Worm (Caenorhabditis elegans) whole organism, L2 larva: ENCODE results near the gene pde-12.
A peak's percentile ranks its signal among the peaks of the same experiment; 100 is the strongest.

Experiments
- C34F6.9 ChIP-seq: fragments of 150-350 bp; optimal IDR thresholded peaks from 2 replicates; lab custom pipeline; 2014; ENCODE audit warnings: missing biosample characterization, missing genetic modification characterization
- F13H6.1 ChIP-seq: sonication (generic microtip); optimal IDR thresholded peaks from 2 replicates; lab custom pipeline; 2016; ENCODE audit warnings: missing genetic modification characterization, missing compliant biosample characterization
- R02D3.7 ChIP-seq: fragments of 150-350 bp; optimal IDR thresholded peaks from 2 replicates; lab custom pipeline; 2014; ENCODE audit warnings: missing biosample characterization, missing genetic modification characterization
- Y55F3AM.14 ChIP-seq: fragments of 200-800 bp; sonication (Bioruptor generic); optimal IDR thresholded peaks from 2 replicates; lab custom pipeline; 2018; ENCODE audit warnings: mild to moderate bottlenecking, missing genetic modification characterization, missing compliant biosample characterization
- ZK546.5 ChIP-seq: sonication (generic microtip); optimal IDR thresholded peaks from 2 replicates; lab custom pipeline; 2017; ENCODE audit warnings: missing biosample characterization, missing genetic modification characterization
- alr-1 ChIP-seq: fragments of 150-350 bp; optimal IDR thresholded peaks from 2 replicates; lab custom pipeline; 2014; ENCODE audit warnings: missing biosample characterization, missing genetic modification characterization
- aly-2 ChIP-seq: fragments of 150-350 bp; optimal IDR thresholded peaks from 2 replicates; lab custom pipeline; 2014; ENCODE audit warnings: missing biosample characterization, missing genetic modification characterization
- ama-1 ChIP-seq: fragments of 150-350 bp; optimal IDR thresholded peaks from 2 replicates; lab custom pipeline; 2018; ENCODE audit warnings: inconsistent platforms
- blmp-1 ChIP-seq: sonication (generic microtip); optimal IDR thresholded peaks from 2 replicates; lab custom pipeline; 2017; ENCODE audit warnings: missing genetic modification characterization, mild to moderate bottlenecking, missing compliant biosample characterization, antibody characterized with exemption, moderate library complexity; ENCODE audit not compliant: insufficient read depth
- ceh-16 ChIP-seq: fragments of 150-350 bp; optimal IDR thresholded peaks from 2 replicates; lab custom pipeline; 2014; ENCODE audit warnings: missing biosample characterization, missing genetic modification characterization
- ceh-82 ChIP-seq: fragments of 150-350 bp; optimal IDR thresholded peaks from 2 replicates; lab custom pipeline; 2014; ENCODE audit warnings: missing biosample characterization, missing genetic modification characterization
- crh-2 ChIP-seq: sonication (generic microtip); optimal IDR thresholded peaks from 2 replicates; lab custom pipeline; 2017; ENCODE audit warnings: missing biosample characterization, missing genetic modification characterization
- dmd-4 ChIP-seq: sonication (generic microtip); optimal IDR thresholded peaks from 2 replicates; lab custom pipeline; 2017; ENCODE audit warnings: missing biosample characterization, missing genetic modification characterization
- egl-27 ChIP-seq: sonication (generic microtip); optimal IDR thresholded peaks from 3 replicates; lab custom pipeline; 2017; ENCODE audit warnings: missing biosample characterization, missing genetic modification reagents, missing genetic modification characterization
- elt-1 ChIP-seq: fragments of 150-350 bp; optimal IDR thresholded peaks from 2 replicates; lab custom pipeline; 2014; ENCODE audit warnings: missing biosample characterization, missing genetic modification characterization
- elt-3 ChIP-seq: sonication (generic microtip); optimal IDR thresholded peaks from 2 replicates; lab custom pipeline; 2017; ENCODE audit warnings: missing biosample characterization, missing genetic modification characterization
- fos-1 ChIP-seq: fragments of 150-350 bp; optimal IDR thresholded peaks from 2 replicates; lab custom pipeline; 2014; ENCODE audit warnings: missing biosample characterization, missing genetic modification characterization
- gmeb-1 ChIP-seq: fragments of 150-350 bp; optimal IDR thresholded peaks from 2 replicates; lab custom pipeline; 2014; ENCODE audit warnings: missing biosample characterization, missing genetic modification characterization
- lin-11 ChIP-seq: fragments of 150-350 bp; sonication (generic microtip); optimal IDR thresholded peaks from 2 replicates; lab custom pipeline; 2014; ENCODE audit warnings: missing biosample characterization, missing genetic modification characterization, inconsistent platforms, mixed read lengths
- lin-13 ChIP-seq: fragments of 150-350 bp; optimal IDR thresholded peaks from 2 replicates; lab custom pipeline; 2014; ENCODE audit warnings: missing biosample characterization, missing genetic modification reagents, missing genetic modification characterization
- lin-39 ChIP-seq: fragments of 150-350 bp; optimal IDR thresholded peaks from 2 replicates; lab custom pipeline; 2014; ENCODE audit warnings: missing biosample characterization, missing genetic modification reagents, missing genetic modification characterization
- lsy-2 ChIP-seq, 2 experiments: fragments of 150-350 bp in 1 of 2; sonication (generic microtip) in 1 of 2; optimal IDR thresholded peaks; 2 replicates each; lab custom pipeline; 2014 to 2017; ENCODE audit warnings: missing biosample characterization in 2 of 2, missing genetic modification characterization in 2 of 2
- mab-5 ChIP-seq: fragments of 150-350 bp; optimal IDR thresholded peaks from 2 replicates; lab custom pipeline; 2014; ENCODE audit warnings: missing biosample characterization, missing genetic modification characterization
- mbf-1 ChIP-seq: sonication (generic microtip); optimal IDR thresholded peaks from 2 replicates; lab custom pipeline; 2017; ENCODE audit warnings: missing biosample characterization, missing genetic modification characterization
- mdl-1 ChIP-seq, 2 experiments: fragments of 150-350 bp in 1 of 2; sonication (generic microtip) in 1 of 2; optimal IDR thresholded peaks; 2 replicates each; lab custom pipeline; 2017; ENCODE audit warnings: missing biosample characterization in 2 of 2, missing genetic modification characterization in 2 of 2
- nhr-10 ChIP-seq: sonication (generic microtip); optimal IDR thresholded peaks from 2 replicates; lab custom pipeline; 2017; ENCODE audit warnings: missing biosample characterization, missing genetic modification characterization
- nhr-11 ChIP-seq: fragments of 150-350 bp; optimal IDR thresholded peaks from 2 replicates; lab custom pipeline; 2014; ENCODE audit warnings: missing biosample characterization, missing genetic modification characterization
- nhr-12 ChIP-seq: fragments of 150-350 bp; optimal IDR thresholded peaks from 2 replicates; lab custom pipeline; 2014; ENCODE audit warnings: missing biosample characterization, missing genetic modification characterization
- nhr-129 ChIP-seq: fragments of 150-350 bp; optimal IDR thresholded peaks from 2 replicates; lab custom pipeline; 2014; ENCODE audit warnings: missing biosample characterization, missing genetic modification characterization
- nhr-21 ChIP-seq: fragments of 150-350 bp; optimal IDR thresholded peaks from 2 replicates; lab custom pipeline; 2014; ENCODE audit warnings: missing biosample characterization, missing genetic modification characterization
- nhr-23 ChIP-seq: fragments of 150-350 bp; optimal IDR thresholded peaks from 2 replicates; lab custom pipeline; 2014; ENCODE audit warnings: missing biosample characterization, missing genetic modification reagents, missing genetic modification characterization
- nhr-237 ChIP-seq: fragments of 150-350 bp; optimal IDR thresholded peaks from 2 replicates; lab custom pipeline; 2014; ENCODE audit warnings: missing biosample characterization, missing genetic modification characterization
- nhr-25 ChIP-seq: fragments of 150-350 bp; sonication (generic microtip); optimal IDR thresholded peaks from 3 replicates; lab custom pipeline; 2014; ENCODE audit warnings: missing biosample characterization, missing genetic modification characterization
- nhr-6 ChIP-seq: fragments of 150-350 bp; optimal IDR thresholded peaks from 2 replicates; lab custom pipeline; 2014; ENCODE audit warnings: missing biosample characterization, missing genetic modification characterization
- nhr-77 ChIP-seq: fragments of 150-350 bp; optimal IDR thresholded peaks from 2 replicates; lab custom pipeline; 2014; ENCODE audit warnings: missing biosample characterization, missing genetic modification characterization
- peb-1 ChIP-seq: fragments of 150-350 bp; optimal IDR thresholded peaks from 2 replicates; lab custom pipeline; 2014; ENCODE audit warnings: missing biosample characterization, missing genetic modification characterization
- sem-4 ChIP-seq: fragments of 150-350 bp; optimal IDR thresholded peaks from 2 replicates; lab custom pipeline; 2014; ENCODE audit warnings: missing biosample characterization, missing genetic modification reagents, missing genetic modification characterization
- skn-1 ChIP-seq: sonication (generic microtip); optimal IDR thresholded peaks from 2 replicates; lab custom pipeline; 2017; ENCODE audit warnings: missing biosample characterization, missing genetic modification characterization
- sma-3 ChIP-seq: sonication (generic microtip); optimal IDR thresholded peaks from 2 replicates; lab custom pipeline; 2016; ENCODE audit warnings: missing genetic modification reagents, missing genetic modification characterization, missing compliant biosample characterization
- sma-9 ChIP-seq, 2 experiments: fragments of 150-350 bp in 1 of 2; sonication (generic microtip) in 1 of 2; optimal IDR thresholded peaks; 2 replicates each; lab custom pipeline; 2014 to 2016; ENCODE audit warnings: missing genetic modification characterization in 2 of 2, mild to moderate bottlenecking in 1 of 2, missing biosample characterization in 1 of 2, missing compliant biosample characterization in 1 of 2, missing genetic modification reagents in 1 of 2, moderate library complexity in 1 of 2
- snpc-4 ChIP-seq: fragments of 150-350 bp; optimal IDR thresholded peaks from 2 replicates; lab custom pipeline; 2014; ENCODE audit warnings: missing biosample characterization, missing genetic modification characterization
- unc-39 ChIP-seq: fragments of 150-350 bp; optimal IDR thresholded peaks from 2 replicates; lab custom pipeline; 2014; ENCODE audit warnings: missing biosample characterization, missing genetic modification characterization
- unc-55 ChIP-seq: fragments of 150-350 bp; sonication (generic microtip); optimal IDR thresholded peaks from 3 replicates; lab custom pipeline; 2014; ENCODE audit warnings: missing biosample characterization, missing genetic modification reagents, missing genetic modification characterization
- unc-62 ChIP-seq: fragments of 150-350 bp; optimal IDR thresholded peaks from 2 replicates; lab custom pipeline; 2014; ENCODE audit warnings: missing biosample characterization, missing genetic modification reagents, missing genetic modification characterization
- zag-1 ChIP-seq: fragments of 150-350 bp; optimal IDR thresholded peaks from 2 replicates; lab custom pipeline; 2014; ENCODE audit warnings: missing biosample characterization, missing genetic modification characterization
- ztf-1 ChIP-seq: fragments of 200-800 bp; sonication (Bioruptor generic); conservative IDR thresholded peaks from 2 replicates; pipeline ENCODE4 v1.3.6; 2022; ENCODE audit warnings: missing genetic modification characterization, missing compliant biosample characterization
- ztf-11 ChIP-seq: sonication (generic microtip); optimal IDR thresholded peaks from 2 replicates; lab custom pipeline; 2017; ENCODE audit warnings: missing biosample characterization, missing genetic modification characterization
- ztf-4 ChIP-seq: fragments of 150-350 bp; optimal IDR thresholded peaks from 2 replicates; lab custom pipeline; 2014; ENCODE audit warnings: missing biosample characterization, missing genetic modification characterization

pde-12 gene

DNA sequence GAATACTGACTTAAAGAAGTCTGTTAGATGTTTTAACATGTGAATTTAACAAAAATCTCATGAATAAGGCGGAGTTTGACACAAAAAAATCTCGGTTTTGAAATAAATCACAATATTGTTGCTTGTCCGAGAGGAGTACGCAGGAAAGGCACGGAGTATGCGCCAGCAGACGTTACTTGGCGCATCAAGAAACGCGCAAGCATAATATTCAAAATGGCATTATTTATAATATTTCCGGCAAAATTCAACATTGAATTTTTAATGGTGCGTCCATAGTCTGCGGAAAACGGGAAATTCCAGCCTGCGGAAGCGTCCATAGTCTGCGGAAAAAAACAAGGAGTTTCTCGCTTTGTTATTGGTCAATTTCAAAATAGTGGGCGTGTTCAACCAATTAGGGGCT is at the start of gene pde-12:
Gene pde-12, minus strand, starts transcription at position 148 of the 400 bp plus-strand sequence.
- TF ChIP-seq nhr-10 (peak; percentile 20), lin-39 (no peak), snpc-4 (tag; lab: Kevin White, UChicago) (peak; percentile 72), unc-55 (GFP tag; lab: Kevin White, UChicago) (peak; percentile 87), ceh-82 (tag; lab: Kevin White, UChicago) (no peak), nhr-237 (tag; lab: Kevin White, UChicago) (peak; percentile 17), dmd-4 (no peak), lsy-2 (tag; optimal IDR thresholded peaks at IDR 0.05; lab: Kevin White, UChicago) (peak; percentile 87 to 92), nhr-6 (tag; lab: Kevin White, UChicago) (peak; percentile 75), blmp-1 (tag; lab: Kevin White, UChicago) (peak; percentile 13), nhr-12 (tag; lab: Kevin White, UChicago) (no peak), zag-1 (tag; lab: Kevin White, UChicago) (no peak), nhr-21 (peak; percentile 84), nhr-77 (tag; lab: Kevin White, UChicago) (peak; percentile 75), nhr-129 (tag; lab: Kevin White, UChicago) (peak; percentile 82), gmeb-1 (tag; lab: Kevin White, UChicago) (peak; percentile 91), ztf-4 (tag; lab: Kevin White, UChicago) (peak; percentile 46), mdl-1 (tag; optimal IDR thresholded peaks at IDR 0.05; lab: Kevin White, UChicago) (peak in 1 of 2 experiments; percentile 23), elt-1 (tag; lab: Kevin White, UChicago) (no peak), ceh-16 (tag; lab: Kevin White, UChicago) (peak; percentile 27), unc-62 (GFP tag; lab: Kevin White, UChicago) (no peak), nhr-25 (tag; lab: Kevin White, UChicago) (peak; percentile 83), nhr-11 (tag; lab: Kevin White, UChicago) (no peak), sem-4 (tag; lab: Kevin White, UChicago) (peak; percentile 10), lin-11 (peak; percentile 77), crh-2 (tag; lab: Kevin White, UChicago) (peak; percentile 83), alr-1 (no peak), ztf-11 (tag; lab: Kevin White, UChicago) (no peak), sma-9 (GFP tag; optimal IDR thresholded peaks at IDR 0.05; lab: Kevin White, UChicago) (no peak), sma-9 (tag; optimal IDR thresholded peaks at IDR 0.05; lab: Kevin White, UChicago) (no peak), aly-2 (tag; lab: Kevin White, UChicago) (no peak), lin-13 (GFP tag; lab: Kevin White, UChicago) (peak; percentile 86), F13H6.1 (tag; lab: Kevin White, UChicago) (peak; percentile 79), ZK546.5 (tag; lab: Kevin White, UChicago) (peak; percentile 23), C34F6.9 (tag; lab: Kevin White, UChicago) (peak; percentile 90), egl-27 (tag; lab: Kevin White, UChicago) (peak; percentile 72), ztf-1 (GFP tag; lab: Robert Waterston, UW) (no peak), ama-1 (lab: Kevin White, UChicago) (no peak), fos-1 (tag; lab: Kevin White, UChicago) (peak; percentile 54), R02D3.7 (peak; percentile 58), sma-3 (GFP tag; lab: Kevin White, UChicago) (peak; percentile 94), peb-1 (tag; lab: Kevin White, UChicago) (no peak), nhr-23 (tag; lab: Kevin White, UChicago) (no peak), skn-1 (tag; lab: Kevin White, UChicago) (no peak), mbf-1 (tag; lab: Kevin White, UChicago) (no peak), mab-5 (tag; lab: Kevin White, UChicago) (peak; percentile 64), elt-3 (tag; lab: Kevin White, UChicago) (no peak), Y55F3AM.14 (GFP tag; lab: Kevin White, UChicago) (no peak), unc-39 (no peak)
